Worm (Caenorhabditis elegans): Measurements from ENCODE around the gene nhr-232.

Gene nhr-232

DNA sequence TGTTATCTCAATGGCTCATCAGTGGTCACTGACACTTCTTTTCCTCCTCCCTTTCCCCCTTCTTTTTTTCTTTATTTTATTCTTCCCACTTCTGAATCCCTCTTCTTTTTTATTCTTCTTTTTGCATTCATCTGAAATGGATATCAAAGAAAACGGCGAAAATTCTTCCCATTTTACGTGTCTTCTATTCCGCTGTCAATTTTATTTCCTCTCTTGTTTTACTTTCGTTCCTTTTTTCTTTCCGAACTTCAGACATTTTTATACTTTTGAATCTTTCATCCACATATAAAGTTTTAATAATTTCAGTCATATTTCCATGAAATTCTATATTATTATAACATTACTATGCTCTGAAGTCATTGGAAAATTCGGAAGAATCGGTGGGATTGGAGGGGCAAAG is 31.3 kb downstream of the nhr-232 start, which contains the start of gene B0024.3:
B0024.3 (plus strand) TSS at position 301 of the 400 bp plus-strand sequence.
- no peak for TF ChIP-seq ama-1 (optimal IDR thresholded peaks at IDR 0.05)
- no peak for TF ChIP-seq eor-1 (tag; optimal IDR thresholded peaks at IDR 0.05)
- no peak for TF ChIP-seq pqm-1 (tag; optimal IDR thresholded peaks at IDR 0.05)

- no peak for TF ChIP-seq nhr-11 (tag; optimal IDR thresholded peaks at IDR 0.05)
- TF ChIP-seq nfya-1 (tag; optimal IDR thresholded peaks at IDR 0.05; ENCODE audit: insufficient read depth) = no peak
- TF ChIP-seq tbx-2 (tag; optimal IDR thresholded peaks at IDR 0.05) = no peak
- no peak for TF ChIP-seq ztf-4 (tag; optimal IDR thresholded peaks at IDR 0.05)
- TF ChIP-seq egl-27 (tag; optimal IDR thresholded peaks at IDR 0.05) = no peak
- no peak for TF ChIP-seq nhr-43 (tag; optimal IDR thresholded peaks at IDR 0.05; ENCODE audit: poor library complexity, severe bottlenecking)
- no peak for TF ChIP-seq hmg-11 (tag; optimal IDR thresholded peaks at IDR 0.05)
- TF ChIP-seq ceh-16 (tag; optimal IDR thresholded peaks at IDR 0.05) = no peak
- no peak for TF ChIP-seq skn-1 (tag; optimal IDR thresholded peaks at IDR 0.05)
- no peak for TF ChIP-seq snpc-4 (tag; optimal IDR thresholded peaks at IDR 0.05)
- no peak for TF ChIP-seq ztf-11 (tag; optimal IDR thresholded peaks at IDR 0.05)
- no peak for TF ChIP-seq nhr-67 (tag; optimal IDR thresholded peaks at IDR 0.05)
- no peak for TF ChIP-seq fkh-2 (tag; optimal IDR thresholded peaks at IDR 0.05)
- TF ChIP-seq nhr-12 (tag; optimal IDR thresholded peaks at IDR 0.05) = no peak
- TF ChIP-seq pqm-1 (tag; optimal IDR thresholded peaks at IDR 0.05) = no peak
- no peak for TF ChIP-seq nhr-28 (tag; optimal IDR thresholded peaks at IDR 0.05)
- no peak for TF ChIP-seq mdl-1 (tag; optimal IDR thresholded peaks at IDR 0.05)
- no peak for TF ChIP-seq ama-1 (optimal IDR thresholded peaks at IDR 0.05)
These were observed 33.8 kb downstream of the nhr-232 start, which contains the start of gene B0024.15 for ce11 chrV:10289743-10290142. B0024.15 (plus strand) TSS chrV:10290043.

DNA sequence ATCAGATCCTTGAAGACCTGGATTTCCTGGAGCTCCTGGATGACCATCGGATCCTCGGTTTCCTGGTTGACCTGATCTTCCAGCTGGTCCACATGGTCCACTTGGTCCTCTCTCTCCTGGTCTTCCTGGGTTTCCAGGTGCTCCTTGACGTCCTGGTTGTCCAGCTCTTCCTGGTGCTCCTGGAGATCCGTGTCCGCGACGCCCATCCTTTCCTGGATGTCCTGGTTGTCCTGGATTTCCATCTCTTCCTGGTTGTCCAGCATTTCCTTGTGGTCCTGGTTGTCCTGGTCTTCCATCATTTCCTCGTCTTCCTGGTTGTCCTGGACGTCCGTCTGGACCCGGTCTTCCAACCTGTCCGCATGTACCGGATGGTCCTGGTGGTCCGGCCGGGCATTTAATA is 35.9 kb downstream of the nhr-232 start:
- TF ChIP-seq nhr-77 (tag; optimal IDR thresholded peaks at IDR 0.05) = no peak
- no peak for TF ChIP-seq tbx-2 (tag; optimal IDR thresholded peaks at IDR 0.05)
- no peak for TF ChIP-seq nhr-23 (tag; optimal IDR thresholded peaks at IDR 0.05)
- TF ChIP-seq mml-1 (tag; optimal IDR thresholded peaks at IDR 0.05) = no peak
- no peak for TF ChIP-seq aly-2 (tag; optimal IDR thresholded peaks at IDR 0.05)
- TF ChIP-seq fos-1 (tag; optimal IDR thresholded peaks at IDR 0.05) = no peak
- TF ChIP-seq nhr-12 (tag; optimal IDR thresholded peaks at IDR 0.05) = no peak
- TF ChIP-seq snpc-4 (tag; optimal IDR thresholded peaks at IDR 0.05) = no peak

DNA sequence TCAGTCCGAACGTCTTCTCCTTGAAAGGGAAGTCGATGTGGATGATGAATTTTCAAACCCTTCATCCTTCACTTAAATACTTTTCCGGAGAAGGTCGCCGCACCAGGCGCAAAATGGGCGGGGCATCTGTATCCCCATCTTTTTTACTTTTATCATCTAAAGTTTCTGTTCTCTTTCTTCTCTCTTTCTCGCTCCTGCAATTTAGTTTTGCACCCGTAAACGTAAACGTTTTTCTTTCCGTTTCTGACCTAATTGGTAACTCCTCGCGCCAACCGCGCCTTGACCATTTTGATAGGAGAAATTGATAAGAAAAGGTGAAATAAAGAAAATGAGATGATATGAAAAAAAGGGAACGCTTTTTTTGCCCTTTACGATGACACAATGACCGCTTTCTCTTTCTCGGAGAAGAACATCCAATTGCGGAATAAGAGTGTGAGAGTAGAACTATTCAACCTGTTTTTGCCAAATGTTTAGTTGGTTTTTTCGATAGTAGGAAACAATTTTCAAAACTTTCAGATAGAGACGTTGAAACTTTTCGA is 36.9 kb downstream of the nhr-232 start, which contains the start of gene col-149:
col-149 (minus strand) TSS at position 51 of the 539 bp plus-strand sequence.
- TF ChIP-seq elt-3 (tag; optimal IDR thresholded peaks at IDR 0.05) (peak in 1 of 3 experiments; percentile 56), nhr-23 (tag; optimal IDR thresholded peaks at IDR 0.05) (peak; percentile 75), lin-15B (tag; optimal IDR thresholded peaks at IDR 0.05) (no peak)

DNA sequence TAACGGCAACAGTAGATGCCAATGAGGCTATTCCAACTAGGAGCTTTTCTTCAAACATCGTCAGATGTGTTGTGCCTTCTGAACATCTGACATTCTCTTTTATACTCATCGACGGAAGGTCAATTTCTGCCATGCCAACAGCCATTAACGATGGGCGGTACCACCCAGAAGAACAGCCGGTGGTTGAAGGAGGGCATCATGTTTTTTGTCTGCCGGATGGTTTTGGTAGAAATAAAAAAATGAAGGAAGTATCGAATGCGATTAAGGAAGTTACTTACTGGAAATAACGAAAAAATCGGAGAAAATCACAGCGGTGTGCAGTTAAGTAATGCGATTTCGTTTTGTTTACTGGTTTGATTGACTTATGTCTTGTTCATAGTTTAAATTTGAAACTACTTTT is 38.6 kb downstream of the nhr-232 start, which contains the start of gene col-150:
col-150 (minus strand) TSS at position 101 of the 400 bp plus-strand sequence.
- no peak for TF ChIP-seq nhr-23 (tag; optimal IDR thresholded peaks at IDR 0.05)
- TF ChIP-seq elt-2 (tag; optimal IDR thresholded peaks at IDR 0.05) = no peak
- no peak for TF ChIP-seq nhr-25 (tag; optimal IDR thresholded peaks at IDR 0.05)
- TF ChIP-seq nhr-76 (tag; optimal IDR thresholded peaks at IDR 0.05) = no peak
- no peak for TF ChIP-seq nhr-67 (tag; optimal IDR thresholded peaks at IDR 0.05)

ce11 chrV:10297099-10297498 is 41.1 kb downstream of the nhr-232 start, which contains the start of gene B0024.4:
B0024.4 (plus strand) TSS chrV:10297399.
- TF ChIP-seq nhr-67 (tag; optimal IDR thresholded peaks at IDR 0.05) = no peak
- no peak for TF ChIP-seq hmg-11 (tag; optimal IDR thresholded peaks at IDR 0.05)
- no peak for TF ChIP-seq ceh-28 (tag; optimal IDR thresholded peaks at IDR 0.05)
- TF ChIP-seq zag-1 (tag; optimal IDR thresholded peaks at IDR 0.05) = no peak
- no peak for TF ChIP-seq pqm-1 (tag; optimal IDR thresholded peaks at IDR 0.05)
- no peak for TF ChIP-seq snpc-4 (tag; optimal IDR thresholded peaks at IDR 0.05)
- TF ChIP-seq nfya-1 (tag; optimal IDR thresholded peaks at IDR 0.05; ENCODE audit: insufficient read depth) = no peak
- TF ChIP-seq elt-2 (tag; optimal IDR thresholded peaks at IDR 0.05) = no peak
- no peak for TF ChIP-seq pha-4 (tag; optimal IDR thresholded peaks at IDR 0.05)
- no peak for TF ChIP-seq daf-12 (tag; optimal IDR thresholded peaks at IDR 0.05)

All from whole organism, L3 larva.